Worm (Caenorhabditis elegans): ENCODE measurements around the gene F19B10.2.

DNA sequence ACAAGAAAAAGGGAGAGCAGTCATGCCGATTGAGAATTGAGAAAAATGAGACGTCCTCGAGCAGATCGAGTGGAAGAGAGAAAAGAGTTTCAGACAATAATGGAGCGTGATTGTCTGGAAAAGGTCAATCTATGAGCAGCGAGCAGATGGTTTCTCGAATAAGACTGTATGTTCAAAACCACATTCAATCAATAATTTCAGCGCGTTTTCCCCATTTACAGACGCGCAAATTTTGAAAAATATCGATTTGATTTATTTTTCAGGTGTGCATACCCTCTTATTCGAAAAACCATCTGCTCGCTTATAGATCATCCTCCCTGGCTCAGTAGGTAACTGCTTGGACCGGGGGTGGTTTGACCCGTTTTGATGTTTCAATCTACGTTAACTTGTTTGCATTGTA is 36.0 kb upstream of the F19B10.2 start, which contains the start of gene fbxb-31:
- TF ChIP-seq lin-13 (tag; optimal IDR thresholded peaks at IDR 0.05), result no peak
- no peak for TF ChIP-seq ztf-11 (tag; optimal IDR thresholded peaks at IDR 0.05)
- no peak for TF ChIP-seq snpc-4 (tag; optimal IDR thresholded peaks at IDR 0.05)
- no peak for TF ChIP-seq ham-2 (GFP tag; optimal IDR thresholded peaks at IDR 0.05)
- TF ChIP-seq hlh-1 (tag; optimal IDR thresholded peaks at IDR 0.05), result no peak
- TF ChIP-seq mab-5 (tag; optimal IDR thresholded peaks at IDR 0.05), result no peak
- TF ChIP-seq pha-4 (tag; optimal IDR thresholded peaks at IDR 0.05), result no peak
- TF ChIP-seq mls-2 (tag; optimal IDR thresholded peaks at IDR 0.05), result no peak
- TF ChIP-seq nhr-76 (tag; optimal IDR thresholded peaks at IDR 0.05), result no peak
